Worm (Caenorhabditis elegans): Measurements from ENCODE around the gene daf-12.

The daf-12 gene

ce11 chrX:10670198-10670597, 34.5 kb downstream of the daf-12 start:
- no peak for TF ChIP-seq Y53G8AR.9 (GFP tag; conservative IDR thresholded peaks at IDR 0.05)

ce11 chrX:10674199-10674598, 38.5 kb downstream of the daf-12 start, which contains the start of gene F13E6.2:
F13E6.2 (minus strand) TSS chrX:10674299.
- TF ChIP-seq F37B4.10 (GFP tag; IDR thresholded peaks at IDR 0.05) (no peak), C17E4.6 (GFP tag; IDR thresholded peaks at IDR 0.05) (no peak), B0019.2 (GFP tag; conservative IDR thresholded peaks at IDR 0.05) (no peak), hsf-1 (GFP tag; IDR thresholded peaks at IDR 0.05) (no peak), ZK185.1 (tag; optimal IDR thresholded peaks at IDR 0.05; ENCODE audit: poor library complexity, severe bottlenecking) (no peak), C06A6.2 (GFP tag; conservative IDR thresholded peaks at IDR 0.05) (no peak), lin-40 (tag; optimal IDR thresholded peaks at IDR 0.05) (no peak), F23B12.7 (tag; optimal IDR thresholded peaks at IDR 0.05; ENCODE audit: insufficient read depth) (no peak), dpff-1 (tag; optimal IDR thresholded peaks at IDR 0.05) (no peak)

- TF ChIP-seq bed-1 (GFP tag; IDR thresholded peaks at IDR 0.05) (no peak), sptf-2 (GFP tag; optimal IDR thresholded peaks at IDR 0.05) (no peak), hlh-12 (tag; optimal IDR thresholded peaks at IDR 0.05) (no peak), nfyb-1 (GFP tag; IDR thresholded peaks at IDR 0.05) (0 out of 2 replicates have a peak, but pooled peaks have one; percentile 35), F39B2.1 (GFP tag; IDR thresholded peaks at IDR 0.05) (no peak), ZK185.1 (tag; optimal IDR thresholded peaks at IDR 0.05; ENCODE audit: poor library complexity, severe bottlenecking) (no peak)
Measured at ce11 chrX:10675376-10675775, 39.7 kb downstream of the daf-12 start.

- TF ChIP-seq hsf-1 (GFP tag; IDR thresholded peaks at IDR 0.05) (no peak), nfyb-1 (GFP tag; IDR thresholded peaks at IDR 0.05) (0 out of 2 replicates have a peak, but pooled peaks have one; percentile 15)
Measured at ce11 chrX:10675952-10676351, 40.2 kb downstream of the daf-12 start.

- TF ChIP-seq B0336.3 (GFP tag; IDR thresholded peaks at IDR 0.05) (no peak), F39B2.1 (GFP tag; IDR thresholded peaks at IDR 0.05) (no peak), egrh-3 (GFP tag; IDR thresholded peaks at IDR 0.05) (no peak), nhr-80 (tag; optimal IDR thresholded peaks at IDR 0.05) (no peak), mes-4 (tag; optimal IDR thresholded peaks at IDR 0.05) (no peak), ZK185.1 (tag; optimal IDR thresholded peaks at IDR 0.05; ENCODE audit: poor library complexity, severe bottlenecking) (no peak), zim-3 (tag; optimal IDR thresholded peaks at IDR 0.05) (no peak), B0019.2 (GFP tag; conservative IDR thresholded peaks at IDR 0.05) (no peak), hlh-26 (GFP tag; conservative IDR thresholded peaks at IDR 0.05) (no peak), ztf-28 (GFP tag; IDR thresholded peaks at IDR 0.05) (no peak), ekl-4 (GFP tag; IDR thresholded peaks at IDR 0.05) (no peak), hlh-12 (tag; optimal IDR thresholded peaks at IDR 0.05) (no peak), nhr-179 (tag; optimal IDR thresholded peaks at IDR 0.05) (no peak), fkh-3 (tag; optimal IDR thresholded peaks at IDR 0.05) (no peak), mcd-1 (GFP tag; IDR thresholded peaks at IDR 0.05) (no peak), mxl-1 (tag; optimal IDR thresholded peaks at IDR 0.05) (no peak)
Measured at ce11 chrX:10677009-10677408, 41.3 kb downstream of the daf-12 start, which contains the start of gene F13E6.1. F13E6.1 (minus strand) TSS chrX:10677109.

- TF ChIP-seq B0336.3 (GFP tag; IDR thresholded peaks at IDR 0.05) (no peak), die-1 (tag; optimal IDR thresholded peaks at IDR 0.05) (no peak), nfyb-1 (GFP tag; IDR thresholded peaks at IDR 0.05) (no peak), nhr-179 (tag; optimal IDR thresholded peaks at IDR 0.05) (no peak), hmg-1.2 (GFP tag; IDR thresholded peaks at IDR 0.05) (peak; percentile 26; the same call in 1 of the 2 replicates), ZK185.1 (tag; optimal IDR thresholded peaks at IDR 0.05; ENCODE audit: poor library complexity, severe bottlenecking) (peak; percentile 4), ceh-58 (GFP tag; IDR thresholded peaks at IDR 0.05) (no peak), ztf-22 (GFP tag; optimal IDR thresholded peaks at IDR 0.05) (no peak), ztf-28 (GFP tag; IDR thresholded peaks at IDR 0.05) (no peak), ama-1 (optimal IDR thresholded peaks at IDR 0.05) (peak; percentile 3), ama-1 (GFP tag; optimal IDR thresholded peaks at IDR 0.05) (no peak), ceh-40 (GFP tag; IDR thresholded peaks at IDR 0.05) (no peak), C06A6.2 (GFP tag; conservative IDR thresholded peaks at IDR 0.05) (no peak), attf-6 (GFP tag; IDR thresholded peaks at IDR 0.05) (no peak), nhr-90 (tag; optimal IDR thresholded peaks at IDR 0.05) (no peak), ceh-79 (tag; optimal IDR thresholded peaks at IDR 0.05) (no peak), F57C9.4 (tag; optimal IDR thresholded peaks at IDR 0.05) (no peak), F49E8.2 (tag; optimal IDR thresholded peaks at IDR 0.05; ENCODE audit: insufficient read depth) (no peak), B0035.1 (tag; optimal IDR thresholded peaks at IDR 0.05) (no peak), egl-18 (GFP tag; IDR thresholded peaks at IDR 0.05) (no peak)
Measured at ce11 chrX:10677552-10677951, 41.8 kb downstream of the daf-12 start.
